Worm (Caenorhabditis elegans): ENCODE data around the gene fbxa-199.

- TF ChIP-seq lin-39 (tag; optimal IDR thresholded peaks at IDR 0.05) (no peak), lin-13 (GFP tag; optimal IDR thresholded peaks at IDR 0.05) (no peak), ama-1 (optimal IDR thresholded peaks at IDR 0.05) (no peak), elt-1 (tag; optimal IDR thresholded peaks at IDR 0.05) (no peak), mdl-1 (tag; optimal IDR thresholded peaks at IDR 0.05) (no peak), lin-11 (tag; optimal IDR thresholded peaks at IDR 0.05) (no peak), ztf-4 (tag; optimal IDR thresholded peaks at IDR 0.05) (no peak), nhr-11 (tag; optimal IDR thresholded peaks at IDR 0.05) (no peak), ZK546.5 (tag; optimal IDR thresholded peaks at IDR 0.05) (no peak), snpc-4 (tag; optimal IDR thresholded peaks at IDR 0.05) (no peak), elt-3 (tag; optimal IDR thresholded peaks at IDR 0.05) (no peak), sem-4 (tag; optimal IDR thresholded peaks at IDR 0.05) (no peak), egl-27 (tag; optimal IDR thresholded peaks at IDR 0.05) (no peak), fos-1 (tag; optimal IDR thresholded peaks at IDR 0.05) (no peak)
These were observed 45.1 kb upstream of the fbxa-199 start, which contains the start of gene T26H5.10 for ce11 chrV:15443708-15444107.

Data from whole organism, L2 larva.